Worm (Caenorhabditis elegans): ENCODE measurements around the gene srh-56.

- TF ChIP-seq elt-3 (tag; optimal IDR thresholded peaks at IDR 0.05), result no peak
- TF ChIP-seq mdl-1 (tag; optimal IDR thresholded peaks at IDR 0.05), result no peak
- TF ChIP-seq unc-39 (tag; optimal IDR thresholded peaks at IDR 0.05), result no peak
Measured at ce11 chrV:2746404-2746803, 25.3 kb upstream of the srh-56 start.

Measured in whole organism, L2 larva.